Fruit fly (Drosophila melanogaster) whole organism, embryonic: ENCODE measurements around the gene CG17376.

ENCODE experiments used
- ATbp ChIP-seq: fragments of 200-800 bp; sonication (Bioruptor generic); optimal IDR thresholded peaks from 2 replicates; lab custom pipeline; 2017; ENCODE audit warnings: missing biosample characterization, mild to moderate bottlenecking, missing genetic modification characterization, missing genetic modification reagents
- CG10267 ChIP-seq: fragments of 200-800 bp; sonication (Bioruptor generic); optimal IDR thresholded peaks from 2 replicates; lab custom pipeline; 2018; ENCODE audit warnings: missing biosample characterization, mild to moderate bottlenecking, missing genetic modification characterization, moderate library complexity
- CG10366 ChIP-seq: fragments of 200-800 bp; sonication (Bioruptor generic); IDR thresholded peaks from 2 replicates; pipeline ENCODE4 v1.3.6; 2022; ENCODE audit warnings: missing biosample characterization, missing genetic modification characterization
- CG10979 ChIP-seq: fragments of 200-800 bp; sonication (Bioruptor generic); optimal IDR thresholded peaks from 2 replicates; lab custom pipeline; 2018; ENCODE audit warnings: missing biosample characterization, mild to moderate bottlenecking, missing genetic modification characterization, moderate library complexity
- CG13123 ChIP-seq: fragments of 200-800 bp; sonication (Bioruptor generic); optimal IDR thresholded peaks from 2 replicates; lab custom pipeline; 2016; ENCODE audit warnings: missing biosample characterization, missing genetic modification characterization
- CG14710 ChIP-seq: fragments of 200-800 bp; sonication (Bioruptor generic); optimal IDR thresholded peaks from 3 replicates; lab custom pipeline; 2019; ENCODE audit warnings: missing biosample characterization, mild to moderate bottlenecking, missing genetic modification characterization, moderate library complexity
- CG15601 ChIP-seq: fragments of 200-800 bp; sonication (Bioruptor generic); optimal IDR thresholded peaks from 3 replicates; lab custom pipeline; 2019; ENCODE audit warnings: missing biosample characterization, mild to moderate bottlenecking, missing genetic modification characterization, moderate library complexity
- CG1647 ChIP-seq: fragments of 200-800 bp; sonication (Bioruptor generic); optimal IDR thresholded peaks from 3 replicates; lab custom pipeline; 2016; ENCODE audit warnings: missing biosample characterization, missing genetic modification characterization
- CG17361 ChIP-seq: fragments of 200-800 bp; sonication (Bioruptor generic); IDR thresholded peaks from 3 replicates; pipeline ENCODE4 v1.3.6; 2022; ENCODE audit warnings: missing biosample characterization, missing genetic modification characterization
- CG31224 ChIP-seq: fragments of 200-800 bp; sonication (Bioruptor generic); IDR thresholded peaks from 2 replicates; pipeline ENCODE4 v1.3.6; 2022; ENCODE audit warnings: missing biosample characterization, missing genetic modification characterization
- CG34224 ChIP-seq: fragments of 200-800 bp; sonication (Bioruptor generic); IDR thresholded peaks from 3 replicates; pipeline ENCODE4 v1.3.6; 2022; ENCODE audit warnings: missing biosample characterization, missing genetic modification characterization; ENCODE audit not compliant: partially characterized antibody
- CG3847 ChIP-seq: fragments of 200-800 bp; sonication (Bioruptor generic); IDR thresholded peaks from 2 replicates; pipeline ENCODE4 v1.3.6; 2022; ENCODE audit warnings: missing biosample characterization, missing genetic modification characterization
- CG42726 ChIP-seq: fragments of 200-800 bp; sonication (Bioruptor generic); IDR thresholded peaks from 2 replicates; pipeline ENCODE4 v1.3.6; 2022; ENCODE audit warnings: missing biosample characterization, missing genetic modification characterization; ENCODE audit not compliant: partially characterized antibody
- CG4404 ChIP-seq: fragments of 200-800 bp; sonication (Bioruptor generic); IDR thresholded peaks from 2 replicates; pipeline ENCODE4 v1.3.6; 2022; ENCODE audit warnings: missing biosample characterization, missing genetic modification characterization
- CG4854 ChIP-seq: fragments of 200-800 bp; sonication (Bioruptor generic); optimal IDR thresholded peaks from 2 replicates; lab custom pipeline; 2016; ENCODE audit warnings: missing biosample characterization, missing genetic modification characterization, inconsistent platforms
- CG8281 ChIP-seq: fragments of 200-800 bp; sonication (Bioruptor generic); optimal IDR thresholded peaks from 2 replicates; lab custom pipeline; 2018; ENCODE audit warnings: missing biosample characterization, mild to moderate bottlenecking, missing genetic modification characterization, moderate library complexity
- CG9609 ChIP-seq: fragments of 200-800 bp; sonication (Bioruptor generic); optimal IDR thresholded peaks from 3 replicates; lab custom pipeline; 2016; ENCODE audit warnings: missing biosample characterization, missing genetic modification characterization
- CG9797 ChIP-seq: fragments of 200-800 bp; sonication (Bioruptor generic); optimal IDR thresholded peaks from 3 replicates; lab custom pipeline; 2018; ENCODE audit warnings: missing biosample characterization, mild to moderate bottlenecking, missing genetic modification characterization
- CrebB ChIP-seq: fragments of 200-800 bp; sonication (Bioruptor generic); optimal IDR thresholded peaks from 3 replicates; lab custom pipeline; 2018; ENCODE audit warnings: missing biosample characterization, mild to moderate bottlenecking, missing genetic modification characterization
- Dek ChIP-seq: fragments of 200-800 bp; sonication (Bioruptor generic); optimal IDR thresholded peaks from 3 replicates; lab custom pipeline; 2019; ENCODE audit warnings: missing biosample characterization, mild to moderate bottlenecking, missing genetic modification characterization, moderate library complexity
- Doc2 ChIP-seq: fragments of 200-800 bp; sonication (Bioruptor generic); IDR thresholded peaks from 2 replicates; pipeline ENCODE4 v1.3.6; 2022; ENCODE audit warnings: missing biosample characterization, missing genetic modification characterization
- Gug ChIP-seq: fragments of 200-800 bp; sonication (Bioruptor generic); IDR thresholded peaks from 4 replicates; pipeline ENCODE4 v1.3.6; 2022; ENCODE audit warnings: missing biosample characterization, missing genetic modification characterization
- HLH54F ChIP-seq: fragments of 200-800 bp; sonication (Bioruptor generic); optimal IDR thresholded peaks from 3 replicates; lab custom pipeline; 2016; ENCODE audit warnings: missing biosample characterization, missing genetic modification characterization
- Hmx ChIP-seq: fragments of 200-800 bp; sonication (Bioruptor generic); optimal IDR thresholded peaks from 2 replicates; lab custom pipeline; 2016; ENCODE audit warnings: missing biosample characterization, missing genetic modification characterization
- Lim3 ChIP-seq: fragments of 200-800 bp; sonication (Bioruptor generic); IDR thresholded peaks from 2 replicates; pipeline ENCODE4 v1.3.6; 2022; ENCODE audit warnings: missing biosample characterization, missing genetic modification characterization
- MTF-1 ChIP-seq: fragments of 200-800 bp; sonication (Bioruptor generic); optimal IDR thresholded peaks from 2 replicates; lab custom pipeline; 2018; ENCODE audit warnings: missing biosample characterization, mild to moderate bottlenecking, missing genetic modification characterization, borderline replicate concordance
- Myb ChIP-seq: fragments of 200-800 bp; sonication (Bioruptor generic); optimal IDR thresholded peaks from 2 replicates; lab custom pipeline; 2016; ENCODE audit warnings: missing biosample characterization, missing genetic modification characterization
- Ravus ChIP-seq: fragments of 200-800 bp; sonication (Bioruptor generic); IDR thresholded peaks from 2 replicates; pipeline ENCODE4 v1.3.6; 2022; ENCODE audit warnings: missing biosample characterization, missing genetic modification characterization
- bab2 ChIP-seq: fragments of 200-800 bp; sonication (Bioruptor generic); optimal IDR thresholded peaks from 2 replicates; lab custom pipeline; 2016; ENCODE audit warnings: missing biosample characterization, missing genetic modification characterization
- cas ChIP-seq: fragments of 200-800 bp; sonication (Bioruptor generic); IDR thresholded peaks from 2 replicates; pipeline ENCODE4 v1.3.6; 2022; ENCODE audit warnings: missing biosample characterization, missing genetic modification characterization
- ewg ChIP-seq: fragments of 200-800 bp; sonication (Bioruptor generic); optimal IDR thresholded peaks from 3 replicates; lab custom pipeline; 2017; ENCODE audit warnings: mild to moderate bottlenecking, missing biosample characterization, missing genetic modification reagents, missing genetic modification characterization
- ftz-f1 ChIP-seq: fragments of 200-800 bp; sonication (Bioruptor generic); optimal IDR thresholded peaks from 2 replicates; lab custom pipeline; 2016; ENCODE audit warnings: missing biosample characterization, missing genetic modification characterization
- fu2 ChIP-seq: fragments of 200-800 bp; sonication (Bioruptor generic); optimal IDR thresholded peaks from 2 replicates; lab custom pipeline; 2016; ENCODE audit warnings: missing biosample characterization, missing genetic modification characterization
- gfzf ChIP-seq: fragments of 200-800 bp; sonication (Bioruptor generic); optimal IDR thresholded peaks from 2 replicates; lab custom pipeline; 2016; ENCODE audit warnings: missing biosample characterization, mild to moderate bottlenecking, missing genetic modification characterization, moderate library complexity
- gsb ChIP-seq: fragments of 200-800 bp; sonication (Bioruptor generic); IDR thresholded peaks from 2 replicates; pipeline ENCODE4 v1.3.6; 2022; ENCODE audit warnings: missing biosample characterization, missing genetic modification characterization
- hth ChIP-seq: fragments of >200 bp; optimal IDR thresholded peaks from 2 replicates; lab custom pipeline; 2017; ENCODE audit warnings: inconsistent platforms
- inv ChIP-seq: fragments of 200-800 bp; sonication (Bioruptor generic); IDR thresholded peaks from 2 replicates; pipeline ENCODE4 v1.3.6; 2022; ENCODE audit warnings: missing biosample characterization, missing genetic modification characterization; ENCODE audit not compliant: partially characterized antibody
- kay ChIP-seq: fragments of 200-800 bp; sonication (Bioruptor generic); optimal IDR thresholded peaks from 2 replicates; lab custom pipeline; 2016; ENCODE audit warnings: missing biosample characterization, missing genetic modification characterization
- maf-S ChIP-seq: fragments of 200-800 bp; sonication (Bioruptor generic); optimal IDR thresholded peaks from 2 replicates; lab custom pipeline; 2016; ENCODE audit warnings: missing biosample characterization, missing genetic modification characterization
- phol ChIP-seq: fragments of 200-800 bp; sonication (Bioruptor generic); optimal IDR thresholded peaks from 3 replicates; lab custom pipeline; 2018; ENCODE audit warnings: missing biosample characterization, mild to moderate bottlenecking, missing genetic modification characterization, moderate library complexity
- pzg ChIP-seq: fragments of 200-800 bp; sonication (Bioruptor generic); optimal IDR thresholded peaks from 3 replicates; lab custom pipeline; 2018; ENCODE audit warnings: missing biosample characterization, mild to moderate bottlenecking, missing genetic modification characterization, moderate library complexity
- ro ChIP-seq: fragments of 200-800 bp; sonication (Bioruptor generic); IDR thresholded peaks from 2 replicates; pipeline ENCODE4 v1.3.6; 2022; ENCODE audit warnings: missing biosample characterization, missing genetic modification characterization
- row ChIP-seq: fragments of 200-800 bp; sonication (Bioruptor generic); IDR thresholded peaks from 3 replicates; pipeline ENCODE4 v1.3.6; 2022; ENCODE audit warnings: missing biosample characterization, missing genetic modification characterization
- salm ChIP-seq: fragments of 200-800 bp; sonication (Bioruptor generic); optimal IDR thresholded peaks from 2 replicates; lab custom pipeline; 2018; ENCODE audit warnings: missing biosample characterization, mild to moderate bottlenecking, missing genetic modification characterization
- so ChIP-seq: fragments of 200-800 bp; sonication (Bioruptor generic); IDR thresholded peaks from 3 replicates; pipeline ENCODE4 v1.3.6; 2022; ENCODE audit warnings: missing biosample characterization, missing genetic modification characterization
- sug ChIP-seq: fragments of 200-800 bp; optimal IDR thresholded peaks from 2 replicates; lab custom pipeline; 2019; ENCODE audit warnings: missing biosample characterization, mild to moderate bottlenecking, missing genetic modification characterization, moderate library complexity

CG17376 gene

DNA sequence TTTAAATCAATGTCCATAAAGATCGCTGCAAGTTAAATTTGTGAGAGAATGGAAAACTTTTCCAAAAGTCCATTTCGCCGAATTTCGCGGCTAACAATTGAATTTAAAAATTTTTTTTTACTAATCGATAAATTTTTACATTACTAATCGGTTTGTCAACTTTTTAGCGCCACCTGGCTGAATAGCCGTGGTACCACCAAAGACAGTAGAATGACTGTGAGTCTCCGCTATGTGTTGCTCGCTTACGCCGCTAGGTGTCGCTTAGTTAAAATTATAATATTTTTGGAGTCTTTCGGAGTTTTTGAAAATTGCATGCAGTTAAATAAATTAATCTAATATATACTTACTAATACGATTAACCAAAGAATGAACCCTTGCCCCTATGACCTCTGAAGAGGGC, 3.3 kb downstream of the CG17376 start (continued):
- TF ChIP-seq maf-S, result peak; percentile 40
- TF ChIP-seq CG4854 (GFP tag; lab: Kevin White, UChicago), result peak; percentile 56
- no peak for TF ChIP-seq Ravus (GFP tag; lab: Robert Waterston, UW)
- TF ChIP-seq CG31224, result no peak
- TF ChIP-seq CG4404 (GFP tag; lab: Robert Waterston, UW), result 0 out of 2 replicates have a peak, but pooled peaks have one; percentile 14
- TF ChIP-seq sug, result peak; percentile 49
- TF ChIP-seq cas (GFP tag; lab: Robert Waterston, UW), result no peak
- peak; percentile 65 for TF ChIP-seq CG15601 (tag; lab: Kevin White, UChicago)
- TF ChIP-seq ewg (GFP tag; lab: Kevin White, UChicago), result no peak
- TF ChIP-seq pzg (GFP tag; lab: Kevin White, UChicago), result peak; percentile 64
- TF ChIP-seq CG42726 (GFP tag; lab: Robert Waterston, UW), result peak; percentile 76
- TF ChIP-seq kay, result peak; percentile 26
- peak; percentile 30 for TF ChIP-seq bab2 (GFP tag; lab: Kevin White, UChicago)
- TF ChIP-seq salm (tag; lab: Kevin White, UChicago), result no peak
- TF ChIP-seq ro (GFP tag; lab: Robert Waterston, UW), result no peak
- TF ChIP-seq inv (GFP tag; lab: Robert Waterston, UW), result no peak
- no peak for TF ChIP-seq fu2 (GFP tag; lab: Kevin White, UChicago)
- no peak for TF ChIP-seq CrebB (tag; lab: Kevin White, UChicago)
- TF ChIP-seq Hmx (GFP tag; lab: Kevin White, UChicago), result no peak
- TF ChIP-seq Lim3 (GFP tag; lab: Robert Waterston, UW), result no peak
- peak; percentile 31 for TF ChIP-seq CG10979 (tag; lab: Kevin White, UChicago)
- TF ChIP-seq so (GFP tag; lab: Robert Waterston, UW), result no peak
- TF ChIP-seq CG17361 (GFP tag; lab: Robert Waterston, UW), result peak; percentile 37; the same call in 1 of the 3 replicates
- TF ChIP-seq Gug, result peak; percentile 19; the same call in 1 of the 4 replicates
- no peak for TF ChIP-seq Doc2 (GFP tag; lab: Robert Waterston, UW)
- no peak for TF ChIP-seq ATbp (GFP tag; lab: Kevin White, UChicago)
- no peak for TF ChIP-seq hth
- peak; percentile 35 for TF ChIP-seq gfzf
- TF ChIP-seq CG1647 (GFP tag; lab: Kevin White, UChicago), result peak; percentile 36
- TF ChIP-seq HLH54F (GFP tag; lab: Kevin White, UChicago), result peak; percentile 9
- TF ChIP-seq Dek (tag; lab: Kevin White, UChicago), result peak; percentile 44
- TF ChIP-seq CG9797 (GFP tag; lab: Kevin White, UChicago), result peak; percentile 26
- TF ChIP-seq CG8281, result no peak
- 0 out of 3 replicates have a peak, but pooled peaks have one; percentile 15 for TF ChIP-seq row (GFP tag; lab: Robert Waterston, UW)
- peak; percentile 30 for TF ChIP-seq CG9609
- TF ChIP-seq CG14710 (tag; lab: Kevin White, UChicago), result peak; percentile 56
- TF ChIP-seq phol (tag; lab: Kevin White, UChicago), result peak; percentile 59
- peak; percentile 67 for TF ChIP-seq Myb
- TF ChIP-seq MTF-1, result peak; percentile 36
- TF ChIP-seq CG10267 (tag; lab: Kevin White, UChicago), result peak; percentile 63
- TF ChIP-seq CG34224, result 0 out of 3 replicates have a peak, but pooled peaks have one; percentile 17
- TF ChIP-seq ftz-f1, result no peak
- no peak for TF ChIP-seq CG13123 (GFP tag; lab: Kevin White, UChicago)
- TF ChIP-seq gsb (GFP tag; lab: Robert Waterston, UW), result no peak
- peak; percentile 20; the same call in 1 of the 2 replicates for TF ChIP-seq CG10366 (GFP tag; lab: Robert Waterston, UW)
- peak; percentile 55 for TF ChIP-seq CG3847 (GFP tag; lab: Robert Waterston, UW)
